Worm (Caenorhabditis elegans) whole organism, L4/young adult: ENCODE measurements around the gene pis-1.

Experiments
- W03F9.2 ChIP-seq: fragments of 150-350 bp; optimal IDR thresholded peaks from 2 replicates; lab custom pipeline; 2014; ENCODE audit warnings: missing biosample characterization, missing genetic modification characterization
- dao-5 ChIP-seq: sonication (generic microtip); optimal IDR thresholded peaks from 2 replicates; lab custom pipeline; 2016; ENCODE audit warnings: missing genotype, missing genetic modification characterization, moderate library complexity, missing compliant biosample characterization
- him-1 ChIP-seq: sonication (generic microtip); optimal IDR thresholded peaks from 2 replicates; lab custom pipeline; 2016; ENCODE audit warnings: missing genotype, missing genetic modification reagents, missing genetic modification characterization, missing compliant biosample characterization

DNA sequence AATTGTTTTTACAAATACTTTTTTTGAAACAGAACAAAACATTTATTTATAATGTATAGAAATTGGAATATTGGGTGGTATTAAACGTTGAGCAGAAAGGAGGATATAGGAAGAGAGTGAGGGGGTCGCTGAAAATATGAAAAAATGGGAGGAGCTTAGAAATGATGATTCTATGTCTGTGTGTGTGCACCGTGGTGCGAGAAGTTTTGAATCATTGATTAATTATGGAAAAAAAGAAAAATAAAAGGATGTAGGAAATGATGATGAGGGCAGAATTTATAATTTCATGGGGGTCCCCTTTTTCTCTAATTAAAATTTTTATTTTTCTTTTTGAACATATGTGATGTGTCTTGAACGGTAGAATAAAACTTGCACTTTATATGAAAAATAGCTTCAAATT lies 11.7 kb downstream of the pis-1 start, which contains the start of gene sre-4:
- TF ChIP-seq dao-5, result no peak
- no peak for TF ChIP-seq him-1 (tag; lab: Kevin White, UChicago)
- TF ChIP-seq W03F9.2 (tag; lab: Kevin White, UChicago), result no peak
